Fruit fly (Drosophila melanogaster): ENCODE measurements around the gene Exo84.

Gene Exo84

dm6 chr3R:26098502-26099210 is 46.6 kb upstream of the Exo84 start, which contains the start of gene dysf (continued):
- TF ChIP-seq Mes4 (GFP tag; optimal IDR thresholded peaks at IDR 0.05) (no peak), CG2712 (tag; optimal IDR thresholded peaks at IDR 0.05) (peak; percentile 91), CG4360 (GFP tag; IDR thresholded peaks at IDR 0.05) (no peak), Fer1 (GFP tag; optimal IDR thresholded peaks at IDR 0.05) (no peak), CG17328 (GFP tag; IDR thresholded peaks at IDR 0.05) (peak; percentile 40; the same call in 1 of the 2 replicates), sc (optimal IDR thresholded peaks at IDR 0.05) (no peak), sc (GFP tag; optimal IDR thresholded peaks at IDR 0.05) (peak; percentile 63), ap (GFP tag; IDR thresholded peaks at IDR 0.05) (peak; percentile 22; the same call in 1 of the 2 replicates), disco-r (GFP tag; optimal IDR thresholded peaks at IDR 0.05) (no peak), mam (GFP tag; optimal IDR thresholded peaks at IDR 0.05) (no peak), dysf (GFP tag; IDR thresholded peaks at IDR 0.05) (peak; percentile 89), sima (GFP tag; optimal IDR thresholded peaks at IDR 0.05) (no peak), Dbx (GFP tag; IDR thresholded peaks at IDR 0.05) (0 out of 3 replicates have a peak, but pooled peaks have one; percentile 11), ewg (GFP tag; optimal IDR thresholded peaks at IDR 0.05) (peak; percentile 3), CG4854 (GFP tag; optimal IDR thresholded peaks at IDR 0.05) (no peak), cg (GFP tag; optimal IDR thresholded peaks at IDR 0.05) (no peak), shn (GFP tag; optimal IDR thresholded peaks at IDR 0.05) (no peak), nmo (GFP tag; optimal IDR thresholded peaks at IDR 0.05) (peak; percentile 85), odd (GFP tag; optimal IDR thresholded peaks at IDR 0.05) (peak; percentile 68), CG9437 (GFP tag; optimal IDR thresholded peaks at IDR 0.05) (peak; percentile 75), GATAe (GFP tag; conservative IDR thresholded peaks at IDR 0.05) (no peak), Fer2 (tag; optimal IDR thresholded peaks at IDR 0.05) (peak; percentile 14), HHEX (GFP tag; optimal IDR thresholded peaks at IDR 0.05) (peak; percentile 54), chn (GFP tag; optimal IDR thresholded peaks at IDR 0.05) (no peak), CG42726 (GFP tag; IDR thresholded peaks at IDR 0.05; ENCODE audit: partially characterized antibody) (no peak), CG8388 (GFP tag; optimal IDR thresholded peaks at IDR 0.05) (peak; percentile 60), Scr (GFP tag; IDR thresholded peaks at IDR 0.05; ENCODE audit: partially characterized antibody) (no peak), CG11695 (GFP tag; IDR thresholded peaks at IDR 0.05) (peak; percentile 72), Six4 (GFP tag; optimal IDR thresholded peaks at IDR 0.05) (peak; percentile 55), vfl (GFP tag; optimal IDR thresholded peaks at IDR 0.05) (no peak), lov (optimal IDR thresholded peaks at IDR 0.05) (no peak), lov (GFP tag; IDR thresholded peaks at IDR 0.05) (no peak), Atf6 (GFP tag; IDR thresholded peaks at IDR 0.05) (no peak), cad (GFP tag; optimal IDR thresholded peaks at IDR 0.05) (no peak), CG12744 (GFP tag; optimal IDR thresholded peaks at IDR 0.05) (no peak), CG30403 (GFP tag; optimal IDR thresholded peaks at IDR 0.05) (peak; percentile 51), CG14014 (GFP tag; IDR thresholded peaks at IDR 0.05) (no peak), twi (tag; optimal IDR thresholded peaks at IDR 0.05) (peak; percentile 73), CTCF (GFP tag; optimal IDR thresholded peaks at IDR 0.05) (no peak), CG32767 (GFP tag; IDR thresholded peaks at IDR 0.05) (peak; percentile 22; the same call in 1 of the 2 replicates), CG6854 (GFP tag; optimal IDR thresholded peaks at IDR 0.05) (peak; percentile 22), CG11093 (GFP tag; IDR thresholded peaks at IDR 0.05) (no peak), CG13424 (tag; optimal IDR thresholded peaks at IDR 0.05) (peak; percentile 85), dmrt11E (tag; optimal IDR thresholded peaks at IDR 0.05) (peak; percentile 87), Hr51 (GFP tag; optimal IDR thresholded peaks at IDR 0.05) (peak in 1 of 2 experiments; percentile 83), Meics (GFP tag; optimal IDR thresholded peaks at IDR 0.05) (peak; percentile 77), PHDP (tag; optimal IDR thresholded peaks at IDR 0.05) (peak; percentile 57), D (optimal IDR thresholded peaks at IDR 0.05) (no peak), D (GFP tag; optimal IDR thresholded peaks at IDR 0.05) (peak; percentile 56), prd (optimal IDR thresholded peaks at IDR 0.05) (no peak), prd (GFP tag; IDR thresholded peaks at IDR 0.05) (peak; percentile 72), her (GFP tag; optimal IDR thresholded peaks at IDR 0.05) (no peak)

Data from whole organism, embryonic.